Fruit fly (Drosophila melanogaster) whole organism, embryonic: ENCODE measurements around the gene Ir87a.

Source experiments
- Atf-2 ChIP-seq: fragments of 200-800 bp; sonication (Bioruptor generic); optimal IDR thresholded peaks from 2 replicates; lab custom pipeline; 2016; ENCODE audit warnings: missing biosample characterization, missing genetic modification characterization
- BEAF-32 ChIP-seq: fragments of 200-800 bp; sonication (Bioruptor generic); optimal IDR thresholded peaks from 3 replicates; lab custom pipeline; 2017; ENCODE audit warnings: missing biosample characterization, missing genetic modification characterization, mild to moderate bottlenecking, moderate library complexity, missing genetic modification reagents
- BtbVII ChIP-seq: fragments of 200-800 bp; sonication (Bioruptor generic); optimal IDR thresholded peaks from 3 replicates; lab custom pipeline; 2017; ENCODE audit warnings: missing biosample characterization, mild to moderate bottlenecking, missing genetic modification characterization
- CG12155 ChIP-seq: fragments of 200-800 bp; sonication (Bioruptor generic); optimal IDR thresholded peaks from 3 replicates; lab custom pipeline; 2016; ENCODE audit warnings: missing biosample characterization, missing genetic modification characterization
- CG13624 ChIP-seq: fragments of 200-800 bp; sonication (Bioruptor generic); optimal IDR thresholded peaks from 2 replicates; lab custom pipeline; 2016; ENCODE audit warnings: missing biosample characterization, missing genetic modification characterization
- CG13775 ChIP-seq: fragments of 200-800 bp; sonication (Bioruptor generic); optimal IDR thresholded peaks from 3 replicates; lab custom pipeline; 2017; ENCODE audit warnings: missing biosample characterization, mild to moderate bottlenecking, missing genetic modification characterization
- CG14014 ChIP-seq: fragments of 200-800 bp; sonication (Bioruptor generic); IDR thresholded peaks from 2 replicates; pipeline ENCODE4 v1.3.6; 2022; ENCODE audit warnings: missing biosample characterization, missing genetic modification characterization
- CG17912 ChIP-seq: fragments of 200-800 bp; sonication (Bioruptor generic); optimal IDR thresholded peaks from 2 replicates; lab custom pipeline; 2018; ENCODE audit warnings: missing biosample characterization, mild to moderate bottlenecking, missing genetic modification characterization
- CG18476 ChIP-seq: fragments of 200-800 bp; sonication (Bioruptor generic); optimal IDR thresholded peaks from 2 replicates; lab custom pipeline; 2016; ENCODE audit warnings: missing biosample characterization, mild to moderate bottlenecking, missing genetic modification characterization
- CG18599 ChIP-seq: fragments of 200-800 bp; sonication (Bioruptor generic); optimal IDR thresholded peaks from 3 replicates; lab custom pipeline; 2017; ENCODE audit warnings: missing biosample characterization, missing genetic modification characterization, mild to moderate bottlenecking, moderate library complexity, missing genetic modification reagents
- CG2120 ChIP-seq: fragments of 200-800 bp; sonication (Bioruptor generic); optimal IDR thresholded peaks from 3 replicates; lab custom pipeline; 2016; ENCODE audit warnings: missing biosample characterization, missing genetic modification characterization
- CG3838 ChIP-seq: fragments of 200-800 bp; sonication (Bioruptor generic); optimal IDR thresholded peaks from 3 replicates; lab custom pipeline; 2016; ENCODE audit warnings: missing biosample characterization, missing genetic modification characterization
- CG6689 ChIP-seq: fragments of 200-800 bp; sonication (Bioruptor generic); IDR thresholded peaks from 2 replicates; pipeline ENCODE4 v1.3.6; 2022; ENCODE audit warnings: missing biosample characterization, missing genetic modification characterization
- CG6854 ChIP-seq: fragments of 200-800 bp; sonication (Bioruptor generic); optimal IDR thresholded peaks from 3 replicates; lab custom pipeline; 2017; ENCODE audit warnings: missing biosample characterization, mild to moderate bottlenecking, missing genetic modification characterization
- CG8281 ChIP-seq: fragments of 200-800 bp; sonication (Bioruptor generic); optimal IDR thresholded peaks from 2 replicates; lab custom pipeline; 2018; ENCODE audit warnings: missing biosample characterization, mild to moderate bottlenecking, missing genetic modification characterization, moderate library complexity
- CG9727 ChIP-seq: fragments of 200-800 bp; sonication (Bioruptor generic); optimal IDR thresholded peaks from 3 replicates; lab custom pipeline; 2017; ENCODE audit warnings: missing biosample characterization, mild to moderate bottlenecking, missing genetic modification characterization
- D ChIP-seq, 2 experiments: fragments of 200-800 bp in 1 of 2; fragments of >200 bp in 1 of 2; sonication (Bioruptor generic) in 1 of 2; optimal IDR thresholded peaks; 2 replicates in 1 of 2; 3 replicates in 1 of 2; lab custom pipeline; 2017; ENCODE audit warnings: mild to moderate bottlenecking in 1 of 2, missing biosample characterization in 1 of 2, missing genetic modification characterization in 1 of 2, missing genetic modification reagents in 1 of 2
- D19A ChIP-seq: fragments of 200-800 bp; optimal IDR thresholded peaks from 3 replicates; lab custom pipeline; 2019; ENCODE audit warnings: missing biosample characterization, mild to moderate bottlenecking, missing genetic modification characterization, moderate library complexity
- Dbx ChIP-seq: fragments of 200-800 bp; sonication (Bioruptor generic); IDR thresholded peaks from 3 replicates; pipeline ENCODE4 v1.3.6; 2022; ENCODE audit warnings: missing biosample characterization, missing genetic modification characterization
- Drgx ChIP-seq: fragments of 200-800 bp; sonication (Bioruptor generic); IDR thresholded peaks from 2 replicates; pipeline ENCODE4 v1.3.6; 2022; ENCODE audit warnings: missing biosample characterization, missing genetic modification characterization
- ERR ChIP-seq: fragments of 200-800 bp; sonication (Bioruptor generic); optimal IDR thresholded peaks from 2 replicates; lab custom pipeline; 2016; ENCODE audit warnings: missing biosample characterization, missing genetic modification characterization
- Eip74EF ChIP-seq, 2 experiments: fragments of 200-800 bp in 1 of 2; fragments of >200 bp in 1 of 2; sonication (Bioruptor generic) in 1 of 2; optimal IDR thresholded peaks; 2 replicates each; lab custom pipeline; 2017 to 2019; ENCODE audit warnings: missing biosample characterization in 2 of 2, missing genetic modification characterization in 2 of 2, mild to moderate bottlenecking in 1 of 2, moderate library complexity in 1 of 2
- Mes4 ChIP-seq: fragments of 200-800 bp; sonication (Bioruptor generic); optimal IDR thresholded peaks from 2 replicates; lab custom pipeline; 2016; ENCODE audit warnings: missing biosample characterization, missing genetic modification characterization
- NfI ChIP-seq: fragments of 200-800 bp; sonication (Bioruptor generic); optimal IDR thresholded peaks from 3 replicates; lab custom pipeline; 2018; ENCODE audit warnings: missing biosample characterization, mild to moderate bottlenecking, missing genetic modification characterization, moderate library complexity
- Scr ChIP-seq: fragments of 200-800 bp; sonication (Bioruptor generic); IDR thresholded peaks from 2 replicates; pipeline ENCODE4 v1.3.6; 2022; ENCODE audit warnings: missing biosample characterization, missing genetic modification characterization; ENCODE audit not compliant: partially characterized antibody
- Stat92E ChIP-seq, 3 experiments: fragments of >200 bp in 2 of 3; fragments of 200-800 bp in 1 of 3; sonication (Bioruptor generic) in 1 of 3; optimal IDR thresholded peaks; 2 replicates each; lab custom pipeline; 2017 to 2019; ENCODE audit warnings: missing biosample characterization in 3 of 3, missing genetic modification characterization in 3 of 3, mild to moderate bottlenecking in 1 of 3, moderate library complexity in 1 of 3
- Usf ChIP-seq: fragments of 200-800 bp; sonication (Bioruptor generic); optimal IDR thresholded peaks from 2 replicates; lab custom pipeline; 2017; ENCODE audit warnings: missing genotype, missing biosample characterization, missing genetic modification characterization
- Xrp1 ChIP-seq: fragments of 200-800 bp; sonication (Bioruptor generic); IDR thresholded peaks from 2 replicates; pipeline ENCODE4 v1.3.6; 2022; ENCODE audit warnings: missing biosample characterization, missing genetic modification characterization
- abd-A ChIP-seq: fragments of 200-800 bp; sonication (Bioruptor generic); optimal IDR thresholded peaks from 3 replicates; lab custom pipeline; 2019; ENCODE audit warnings: missing biosample characterization, mild to moderate bottlenecking, missing genetic modification characterization, moderate library complexity
- amos ChIP-seq: fragments of 200-800 bp; sonication (Bioruptor generic); IDR thresholded peaks from 2 replicates; pipeline ENCODE4 v1.3.6; 2022; ENCODE audit warnings: missing biosample characterization, missing genetic modification characterization; ENCODE audit not compliant: partially characterized antibody
- chinmo ChIP-seq: fragments of 200-800 bp; sonication (Bioruptor generic); IDR thresholded peaks from 4 replicates; pipeline ENCODE4 v1.3.6; 2022; ENCODE audit warnings: missing biosample characterization, missing genetic modification characterization; ENCODE audit not compliant: partially characterized antibody
- dmrt99B ChIP-seq: fragments of 200-800 bp; sonication (Bioruptor generic); optimal IDR thresholded peaks from 2 replicates; lab custom pipeline; 2018; ENCODE audit warnings: missing biosample characterization, mild to moderate bottlenecking, missing genetic modification characterization, moderate library complexity
- dysf ChIP-seq: fragments of 200-800 bp; sonication (Bioruptor generic); IDR thresholded peaks from 3 replicates; pipeline ENCODE4 v1.3.6; 2022; ENCODE audit warnings: missing biosample characterization, missing genetic modification characterization
- ems ChIP-seq: fragments of 200-800 bp; sonication (Bioruptor generic); optimal IDR thresholded peaks from 3 replicates; lab custom pipeline; 2016; ENCODE audit warnings: missing biosample characterization, missing genetic modification characterization
- fru ChIP-seq: fragments of >200 bp; optimal IDR thresholded peaks from 2 replicates; lab custom pipeline; 2017
- grau ChIP-seq: fragments of 200-800 bp; optimal IDR thresholded peaks from 3 replicates; lab custom pipeline; 2019; ENCODE audit warnings: missing biosample characterization, mild to moderate bottlenecking, missing genetic modification characterization, moderate library complexity
- jing ChIP-seq: fragments of 200-800 bp; sonication (Bioruptor generic); optimal IDR thresholded peaks from 2 replicates; lab custom pipeline; 2018; ENCODE audit warnings: missing biosample characterization, mild to moderate bottlenecking, missing genetic modification characterization
- kay ChIP-seq: fragments of 200-800 bp; sonication (Bioruptor generic); optimal IDR thresholded peaks from 2 replicates; lab custom pipeline; 2016; ENCODE audit warnings: missing biosample characterization, missing genetic modification characterization
- kni ChIP-seq: fragments of 200-800 bp; sonication (Bioruptor generic); optimal IDR thresholded peaks from 3 replicates; lab custom pipeline; 2017; ENCODE audit warnings: mild to moderate bottlenecking, missing biosample characterization, missing genetic modification reagents, missing genetic modification characterization
- lab ChIP-seq: fragments of 200-800 bp; sonication (Bioruptor generic); optimal IDR thresholded peaks from 3 replicates; lab custom pipeline; 2017; ENCODE audit warnings: missing biosample characterization, missing genetic modification characterization, mild to moderate bottlenecking, moderate library complexity, missing genetic modification reagents
- nerfin-2 ChIP-seq: fragments of 200-800 bp; sonication (Bioruptor generic); IDR thresholded peaks from 2 replicates; pipeline ENCODE4 v1.3.6; 2022; ENCODE audit warnings: missing biosample characterization, missing genetic modification characterization; ENCODE audit not compliant: partially characterized antibody
- row ChIP-seq: fragments of 200-800 bp; sonication (Bioruptor generic); IDR thresholded peaks from 3 replicates; pipeline ENCODE4 v1.3.6; 2022; ENCODE audit warnings: missing biosample characterization, missing genetic modification characterization
- sens ChIP-seq: fragments of 200-800 bp; sonication (Bioruptor generic); peaks from one replicate; lab custom pipeline; 2016; ENCODE audit warnings: missing biosample characterization, missing genetic modification characterization
- so ChIP-seq: fragments of 200-800 bp; sonication (Bioruptor generic); IDR thresholded peaks from 3 replicates; pipeline ENCODE4 v1.3.6; 2022; ENCODE audit warnings: missing biosample characterization, missing genetic modification characterization
- sqz ChIP-seq: fragments of 200-800 bp; sonication (Bioruptor generic); optimal IDR thresholded peaks from 3 replicates; lab custom pipeline; 2018; ENCODE audit warnings: missing biosample characterization, mild to moderate bottlenecking, missing genetic modification characterization
- stwl ChIP-seq: fragments of 200-800 bp; sonication (Bioruptor generic); optimal IDR thresholded peaks from 3 replicates; lab custom pipeline; 2018; ENCODE audit warnings: missing biosample characterization, mild to moderate bottlenecking, missing genetic modification characterization, moderate library complexity
- toy ChIP-seq: fragments of 200-800 bp; sonication (Bioruptor generic); IDR thresholded peaks from 2 replicates; pipeline ENCODE4 v1.3.6; 2022; ENCODE audit warnings: missing biosample characterization, missing genetic modification characterization
- unpg ChIP-seq: fragments of 200-800 bp; sonication (Bioruptor generic); optimal IDR thresholded peaks from 3 replicates; lab custom pipeline; 2018; ENCODE audit warnings: missing biosample characterization, mild to moderate bottlenecking, missing genetic modification characterization, moderate library complexity

The Ir87a gene

DNA sequence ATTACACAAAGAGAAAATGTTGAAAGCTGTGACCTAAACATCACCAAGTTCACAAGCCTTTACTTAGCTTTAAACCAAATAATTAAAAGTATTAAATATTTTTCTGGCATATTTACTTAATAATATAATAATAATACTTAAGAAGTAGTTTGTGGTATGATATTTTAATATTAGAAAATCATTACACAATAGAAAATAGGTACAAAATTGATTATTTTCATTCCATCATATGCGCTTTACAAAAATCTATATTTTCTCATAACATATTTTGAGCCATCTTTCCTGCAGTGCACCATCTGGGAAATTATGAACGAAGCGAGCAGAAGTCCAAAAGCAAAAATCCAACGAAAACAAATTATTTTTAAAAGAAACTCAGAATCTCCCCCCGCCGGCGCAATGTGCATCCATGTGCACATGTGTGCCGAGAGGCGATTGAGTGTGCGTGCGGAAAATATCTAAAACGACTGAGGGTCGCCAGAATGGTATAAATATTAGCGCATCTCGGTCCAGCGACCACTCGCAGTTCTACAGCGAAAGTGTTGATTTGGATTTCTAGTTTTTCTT is 5.5 kb downstream of the Ir87a start, which contains the start of gene Act87E (continued):
- TF ChIP-seq Stat92E (GFP tag; optimal IDR thresholded peaks at IDR 0.05; lab: Kevin White, UChicago) = peak in 1 of 3 experiments; percentile 50
- TF ChIP-seq CG18599 (GFP tag; lab: Kevin White, UChicago) = peak; percentile 16
- TF ChIP-seq Eip74EF (GFP tag; optimal IDR thresholded peaks at IDR 0.05; lab: Kevin White, UChicago) = peak in 1 of 2 experiments; percentile 72
- TF ChIP-seq Xrp1 (GFP tag; lab: Robert Waterston, UW) = peak; percentile 64
- no peak for TF ChIP-seq fru (lab: Kevin White, UChicago)
- TF ChIP-seq amos (GFP tag; lab: Robert Waterston, UW) = no peak
- TF ChIP-seq D19A (tag; lab: Kevin White, UChicago) = peak; percentile 81
- peak; percentile 64 for TF ChIP-seq CG13775 (GFP tag; lab: Kevin White, UChicago)
- TF ChIP-seq sens (GFP tag; lab: Kevin White, UChicago) = peak; percentile 73
- TF ChIP-seq Usf (GFP tag; lab: Kevin White, UChicago) = peak; percentile 26
- no peak for TF ChIP-seq BEAF-32 (GFP tag; lab: Kevin White, UChicago)
- TF ChIP-seq ERR (GFP tag; lab: Kevin White, UChicago) = no peak
- TF ChIP-seq grau = peak; percentile 82
- no peak for TF ChIP-seq nerfin-2 (GFP tag; lab: Robert Waterston, UW)
- TF ChIP-seq toy (GFP tag; lab: Robert Waterston, UW) = no peak
- TF ChIP-seq CG6689 (GFP tag; lab: Robert Waterston, UW) = peak; percentile 60; the same call in 1 of the 2 replicates
- peak; percentile 3 for TF ChIP-seq stwl (tag; lab: Kevin White, UChicago)
- TF ChIP-seq Dbx (GFP tag; lab: Robert Waterston, UW) = peak; percentile 41; the same call in 1 of the 3 replicates
- no peak for TF ChIP-seq abd-A
- TF ChIP-seq BtbVII (GFP tag; lab: Kevin White, UChicago) = peak; percentile 36
- TF ChIP-seq Scr (GFP tag; lab: Robert Waterston, UW) = no peak
- TF ChIP-seq sqz = peak; percentile 50
- TF ChIP-seq lab (GFP tag; lab: Kevin White, UChicago) = peak; percentile 46
- peak; percentile 13; the same call in 1 of the 2 replicates for TF ChIP-seq Drgx (GFP tag; lab: Robert Waterston, UW)
- no peak for TF ChIP-seq CG3838
- TF ChIP-seq NfI (GFP tag; lab: Kevin White, UChicago) = peak; percentile 23
- no peak for TF ChIP-seq CG13624 (GFP tag; lab: Kevin White, UChicago)
- TF ChIP-seq D (optimal IDR thresholded peaks at IDR 0.05; lab: Kevin White, UChicago) = no peak
- peak; percentile 67 for TF ChIP-seq D (GFP tag; optimal IDR thresholded peaks at IDR 0.05; lab: Kevin White, UChicago)
- TF ChIP-seq kay = no peak
- TF ChIP-seq CG8281 = peak; percentile 34
- TF ChIP-seq kni (GFP tag; lab: Kevin White, UChicago) = no peak
- TF ChIP-seq unpg (GFP tag; lab: Kevin White, UChicago) = peak; percentile 59
- TF ChIP-seq Atf-2 (GFP tag; lab: Kevin White, UChicago) = no peak
- TF ChIP-seq dmrt99B (tag; lab: Kevin White, UChicago) = peak; percentile 78
- TF ChIP-seq jing (GFP tag; lab: Kevin White, UChicago) = no peak
- TF ChIP-seq Mes4 (GFP tag; lab: Kevin White, UChicago) = no peak
- peak; percentile 19 for TF ChIP-seq CG12155
- TF ChIP-seq ems = no peak
- no peak for TF ChIP-seq CG2120
- TF ChIP-seq CG6854 (GFP tag; lab: Kevin White, UChicago) = no peak
- peak; percentile 82 for TF ChIP-seq CG9727
- TF ChIP-seq CG14014 (GFP tag; lab: Robert Waterston, UW) = 0 out of 2 replicates have a peak, but pooled peaks have one; percentile 19
- TF ChIP-seq CG17912 = no peak
- TF ChIP-seq chinmo (GFP tag; lab: Robert Waterston, UW) = peak; percentile 65; the same call in 2 of the 4 replicates
- TF ChIP-seq dysf (GFP tag; lab: Robert Waterston, UW) = peak; percentile 65; the same call in 2 of the 3 replicates
- no peak for TF ChIP-seq CG18476 (GFP tag; lab: Kevin White, UChicago)
- peak; percentile 71 for TF ChIP-seq row (GFP tag; lab: Robert Waterston, UW)
- TF ChIP-seq so (GFP tag; lab: Robert Waterston, UW) = peak; percentile 38; the same call in 1 of the 3 replicates
